Fruit fly (Drosophila melanogaster) whole organism, embryonic: ENCODE measurements around the gene CG43052.

Experiments
- Aef1 ChIP-seq: fragments of 200-800 bp; sonication (Bioruptor generic); IDR thresholded peaks from 3 replicates; pipeline ENCODE4 v1.3.6; 2022; ENCODE audit warnings: missing biosample characterization, missing genetic modification characterization
- B-H1 ChIP-seq: fragments of 200-800 bp; sonication (Bioruptor generic); IDR thresholded peaks from 3 replicates; pipeline ENCODE4 v1.3.6; 2022; ENCODE audit warnings: missing biosample characterization, missing genetic modification characterization
- C15 ChIP-seq: fragments of 200-800 bp; sonication (Bioruptor generic); IDR thresholded peaks from 3 replicates; pipeline ENCODE4 v1.3.6; 2022; ENCODE audit warnings: missing biosample characterization, missing genetic modification characterization
- CG10209 ChIP-seq: fragments of 200-800 bp; sonication (Bioruptor generic); optimal IDR thresholded peaks from 3 replicates; lab custom pipeline; 2017; ENCODE audit warnings: missing biosample characterization, mild to moderate bottlenecking, missing genetic modification characterization, missing genetic modification reagents
- CG11247 ChIP-seq: fragments of 200-800 bp; sonication (Bioruptor generic); IDR thresholded peaks from 2 replicates; pipeline ENCODE4 v1.3.6; 2022; ENCODE audit warnings: missing biosample characterization, missing genetic modification characterization
- CG12391 ChIP-seq: fragments of 200-800 bp; sonication (Bioruptor generic); optimal IDR thresholded peaks from 3 replicates; lab custom pipeline; 2018; ENCODE audit warnings: missing biosample characterization, mild to moderate bottlenecking, missing genetic modification characterization, moderate library complexity
- CG12942 ChIP-seq: fragments of 200-800 bp; sonication (Bioruptor generic); optimal IDR thresholded peaks from 3 replicates; lab custom pipeline; 2016; ENCODE audit warnings: missing biosample characterization, missing genetic modification characterization
- CG13123 ChIP-seq: fragments of 200-800 bp; sonication (Bioruptor generic); optimal IDR thresholded peaks from 2 replicates; lab custom pipeline; 2016; ENCODE audit warnings: missing biosample characterization, missing genetic modification characterization
- CG13287 ChIP-seq: fragments of 200-800 bp; sonication (Bioruptor generic); IDR thresholded peaks from 2 replicates; pipeline ENCODE4 v1.3.6; 2022; ENCODE audit warnings: missing biosample characterization, missing genetic modification characterization; ENCODE audit not compliant: partially characterized antibody
- CG13424 ChIP-seq: fragments of 200-800 bp; sonication (Bioruptor generic); optimal IDR thresholded peaks from 2 replicates; lab custom pipeline; 2019; ENCODE audit warnings: missing biosample characterization, mild to moderate bottlenecking, missing genetic modification characterization, moderate library complexity
- CG18011 ChIP-seq: fragments of 200-800 bp; sonication (Bioruptor generic); optimal IDR thresholded peaks from 2 replicates; lab custom pipeline; 2017; ENCODE audit warnings: missing biosample characterization, missing genetic modification characterization, mild to moderate bottlenecking, moderate library complexity, missing genotype
- CG18476 ChIP-seq: fragments of 200-800 bp; sonication (Bioruptor generic); optimal IDR thresholded peaks from 2 replicates; lab custom pipeline; 2016; ENCODE audit warnings: missing biosample characterization, mild to moderate bottlenecking, missing genetic modification characterization
- CG18764 ChIP-seq: fragments of 200-800 bp; sonication (Bioruptor generic); optimal IDR thresholded peaks from 3 replicates; lab custom pipeline; 2016; ENCODE audit warnings: missing biosample characterization, missing genetic modification characterization
- CG30431 ChIP-seq: fragments of 200-800 bp; sonication (Bioruptor generic); optimal IDR thresholded peaks from 2 replicates; lab custom pipeline; 2017; ENCODE audit warnings: missing biosample characterization, missing genetic modification characterization
- CG31441 ChIP-seq: fragments of 200-800 bp; sonication (Bioruptor generic); IDR thresholded peaks from 2 replicates; pipeline ENCODE4 v1.3.6; 2022; ENCODE audit warnings: missing biosample characterization, missing genetic modification characterization
- CG7745 ChIP-seq: fragments of 200-800 bp; sonication (Bioruptor generic); optimal IDR thresholded peaks from 2 replicates; lab custom pipeline; 2018; ENCODE audit warnings: missing biosample characterization, mild to moderate bottlenecking, missing genetic modification characterization, moderate library complexity
- CG7963 ChIP-seq: fragments of 200-800 bp; sonication (Bioruptor generic); IDR thresholded peaks from 3 replicates; pipeline ENCODE4 v1.3.6; 2022; ENCODE audit warnings: missing biosample characterization, missing genetic modification characterization; ENCODE audit not compliant: partially characterized antibody
- CG8281 ChIP-seq: fragments of 200-800 bp; sonication (Bioruptor generic); optimal IDR thresholded peaks from 2 replicates; lab custom pipeline; 2018; ENCODE audit warnings: missing biosample characterization, mild to moderate bottlenecking, missing genetic modification characterization, moderate library complexity
- CG9817 ChIP-seq: fragments of 200-800 bp; sonication (Bioruptor generic); optimal IDR thresholded peaks from 2 replicates; lab custom pipeline; 2018; ENCODE audit warnings: missing biosample characterization, mild to moderate bottlenecking, missing genetic modification characterization, moderate library complexity
- CoRest ChIP-seq: fragments of 200-800 bp; sonication (Bioruptor generic); optimal IDR thresholded peaks from 3 replicates; lab custom pipeline; 2018; ENCODE audit warnings: missing biosample characterization, mild to moderate bottlenecking, missing genetic modification characterization, moderate library complexity
- D19B ChIP-seq: fragments of 200-800 bp; sonication (Bioruptor generic); optimal IDR thresholded peaks from 2 replicates; lab custom pipeline; 2017; ENCODE audit warnings: missing biosample characterization, mild to moderate bottlenecking, missing genetic modification characterization
- Dip2 ChIP-seq: fragments of 200-800 bp; sonication (Bioruptor generic); IDR thresholded peaks from 2 replicates; pipeline ENCODE4 v1.3.6; 2022; ENCODE audit warnings: missing biosample characterization, missing genetic modification characterization
- Gug ChIP-seq: fragments of 200-800 bp; sonication (Bioruptor generic); IDR thresholded peaks from 4 replicates; pipeline ENCODE4 v1.3.6; 2022; ENCODE audit warnings: missing biosample characterization, missing genetic modification characterization
- Hr51 ChIP-seq, 2 experiments: fragments of 200-800 bp; sonication (Bioruptor generic); optimal IDR thresholded peaks; 2 replicates in 1 of 2; 3 replicates in 1 of 2; lab custom pipeline; 2016 to 2018; ENCODE audit warnings: missing biosample characterization in 2 of 2, missing genetic modification characterization in 2 of 2, mild to moderate bottlenecking in 1 of 2, moderate library complexity in 1 of 2
- Jarid2 ChIP-seq: fragments of 200-800 bp; sonication (Bioruptor generic); optimal IDR thresholded peaks from 3 replicates; lab custom pipeline; 2017; ENCODE audit warnings: mild to moderate bottlenecking, missing biosample characterization, missing genetic modification reagents, missing genetic modification characterization
- MESR4 ChIP-seq: fragments of 200-800 bp; sonication (Bioruptor generic); optimal IDR thresholded peaks from 2 replicates; lab custom pipeline; 2018; ENCODE audit warnings: missing biosample characterization, mild to moderate bottlenecking, missing genetic modification characterization, moderate library complexity
- Meics ChIP-seq: fragments of 200-800 bp; sonication (Bioruptor generic); optimal IDR thresholded peaks from 2 replicates; lab custom pipeline; 2017; ENCODE audit warnings: missing biosample characterization, mild to moderate bottlenecking, missing genetic modification characterization
- Myb ChIP-seq: fragments of 200-800 bp; sonication (Bioruptor generic); optimal IDR thresholded peaks from 2 replicates; lab custom pipeline; 2016; ENCODE audit warnings: missing biosample characterization, missing genetic modification characterization
- PHDP ChIP-seq: fragments of 200-800 bp; sonication (Bioruptor generic); optimal IDR thresholded peaks from 3 replicates; lab custom pipeline; 2018; ENCODE audit warnings: missing biosample characterization, mild to moderate bottlenecking, missing genetic modification characterization, moderate library complexity
- Rfx ChIP-seq: fragments of 200-800 bp; sonication (Bioruptor generic); IDR thresholded peaks from 2 replicates; pipeline ENCODE4 v1.3.6; 2022; ENCODE audit warnings: missing biosample characterization, missing genetic modification characterization
- Xrp1 ChIP-seq: fragments of 200-800 bp; sonication (Bioruptor generic); IDR thresholded peaks from 2 replicates; pipeline ENCODE4 v1.3.6; 2022; ENCODE audit warnings: missing biosample characterization, missing genetic modification characterization
- aop ChIP-seq: fragments of 200-800 bp; sonication (Bioruptor generic); IDR thresholded peaks from 2 replicates; pipeline ENCODE4 v1.3.6; 2022; ENCODE audit warnings: missing biosample characterization, missing genetic modification characterization
- cas ChIP-seq: fragments of 200-800 bp; sonication (Bioruptor generic); IDR thresholded peaks from 2 replicates; pipeline ENCODE4 v1.3.6; 2022; ENCODE audit warnings: missing biosample characterization, missing genetic modification characterization
- chinmo ChIP-seq: fragments of 200-800 bp; sonication (Bioruptor generic); IDR thresholded peaks from 4 replicates; pipeline ENCODE4 v1.3.6; 2022; ENCODE audit warnings: missing biosample characterization, missing genetic modification characterization; ENCODE audit not compliant: partially characterized antibody
- fu2 ChIP-seq: fragments of 200-800 bp; sonication (Bioruptor generic); optimal IDR thresholded peaks from 2 replicates; lab custom pipeline; 2016; ENCODE audit warnings: missing biosample characterization, missing genetic modification characterization
- gfzf ChIP-seq: fragments of 200-800 bp; sonication (Bioruptor generic); optimal IDR thresholded peaks from 2 replicates; lab custom pipeline; 2016; ENCODE audit warnings: missing biosample characterization, mild to moderate bottlenecking, missing genetic modification characterization, moderate library complexity
- gsb-n ChIP-seq: fragments of 200-800 bp; sonication (Bioruptor generic); optimal IDR thresholded peaks from 3 replicates; lab custom pipeline; 2018; ENCODE audit warnings: missing biosample characterization, mild to moderate bottlenecking, missing genetic modification characterization
- her ChIP-seq: fragments of 200-800 bp; sonication (Bioruptor generic); optimal IDR thresholded peaks from 2 replicates; lab custom pipeline; 2016; ENCODE audit warnings: missing biosample characterization, missing genetic modification characterization
- inv ChIP-seq: fragments of 200-800 bp; sonication (Bioruptor generic); IDR thresholded peaks from 2 replicates; pipeline ENCODE4 v1.3.6; 2022; ENCODE audit warnings: missing biosample characterization, missing genetic modification characterization; ENCODE audit not compliant: partially characterized antibody
- pros ChIP-seq: fragments of 200-800 bp; sonication (Bioruptor generic); optimal IDR thresholded peaks from 3 replicates; lab custom pipeline; 2019; ENCODE audit warnings: missing biosample characterization, mild to moderate bottlenecking, missing genetic modification characterization, moderate library complexity
- psq ChIP-seq: fragments of 200-800 bp; sonication (Bioruptor generic); optimal IDR thresholded peaks from 2 replicates; lab custom pipeline; 2017; ENCODE audit warnings: missing biosample characterization, missing genetic modification characterization
- pum ChIP-seq: fragments of 200-800 bp; sonication (Bioruptor generic); optimal IDR thresholded peaks from 2 replicates; lab custom pipeline; 2016; ENCODE audit warnings: missing biosample characterization, missing genetic modification characterization
- scrt ChIP-seq: fragments of 200-800 bp; sonication (Bioruptor generic); optimal IDR thresholded peaks from 2 replicates; lab custom pipeline; 2018; ENCODE audit warnings: missing biosample characterization, mild to moderate bottlenecking, missing genetic modification characterization, moderate library complexity
- shn ChIP-seq: fragments of 200-800 bp; sonication (Bioruptor generic); optimal IDR thresholded peaks from 3 replicates; lab custom pipeline; 2016; ENCODE audit warnings: missing biosample characterization, missing genetic modification characterization
- tx ChIP-seq: fragments of 200-800 bp; sonication (Bioruptor generic); optimal IDR thresholded peaks from 2 replicates; lab custom pipeline; 2016; ENCODE audit warnings: missing biosample characterization, missing genetic modification characterization
- zen2 ChIP-seq: fragments of 200-800 bp; sonication (Bioruptor generic); IDR thresholded peaks from 3 replicates; pipeline ENCODE4 v1.3.6; 2022; ENCODE audit warnings: missing biosample characterization, missing genetic modification characterization; ENCODE audit not compliant: partially characterized antibody

CG43052 gene

dm6 chr2L:14355033-14355851 is 3.4 kb downstream of the CG43052 start, which contains the start of gene Rab14 (continued):
- TF ChIP-seq fu2 (GFP tag; lab: Kevin White, UChicago) (peak; percentile 21), C15 (GFP tag; lab: Robert Waterston, UW) (peak; percentile 66; the same call in 1 of the 3 replicates), cas (GFP tag; lab: Robert Waterston, UW) (0 out of 2 replicates have a peak, but pooled peaks have one; percentile 19), CG9817 (peak; percentile 85), tx (peak; percentile 60), zen2 (GFP tag; lab: Robert Waterston, UW) (no peak; the same call in 2 of the 3 replicates), CG18476 (GFP tag; lab: Kevin White, UChicago) (peak; percentile 61), CG12391 (peak; percentile 88), B-H1 (GFP tag; lab: Robert Waterston, UW) (peak; percentile 68), gsb-n (tag; lab: Kevin White, UChicago) (peak; percentile 63), CG13123 (no peak), Aef1 (GFP tag; lab: Robert Waterston, UW) (peak; percentile 81), chinmo (GFP tag; lab: Robert Waterston, UW) (peak; percentile 85; the same call in 2 of the 4 replicates), pros (GFP tag; lab: Kevin White, UChicago) (peak; percentile 37), pum (GFP tag; lab: Kevin White, UChicago) (peak; percentile 64), CoRest (tag; lab: Kevin White, UChicago) (peak; percentile 84), CG8281 (peak; percentile 46), her (GFP tag; lab: Kevin White, UChicago) (peak; percentile 57), Gug (GFP tag; lab: Robert Waterston, UW) (peak; percentile 76; the same call in 3 of the 4 replicates), CG10209 (GFP tag; lab: Kevin White, UChicago) (peak; percentile 81), Myb (GFP tag; lab: Kevin White, UChicago) (peak; percentile 57), CG31441 (GFP tag; lab: Robert Waterston, UW) (peak; percentile 70), Jarid2 (GFP tag; lab: Kevin White, UChicago) (peak; percentile 19), scrt (GFP tag; lab: Kevin White, UChicago) (peak; percentile 57), Rfx (GFP tag; lab: Robert Waterston, UW) (peak; percentile 90), gfzf (GFP tag; lab: Kevin White, UChicago) (peak; percentile 90), Hr51 (GFP tag; optimal IDR thresholded peaks at IDR 0.05; lab: Kevin White, UChicago) (peak; percentile 68 to 90), CG30431 (GFP tag; lab: Kevin White, UChicago) (peak; percentile 62), CG11247 (peak; percentile 74), shn (GFP tag; lab: Kevin White, UChicago) (peak; percentile 60), MESR4 (peak; percentile 92), Dip2 (GFP tag; lab: Robert Waterston, UW) (no peak), CG18011 (GFP tag; lab: Kevin White, UChicago) (peak; percentile 50), aop (GFP tag; lab: Robert Waterston, UW) (peak; percentile 64), CG18764 (peak; percentile 54), CG13287 (GFP tag; lab: Robert Waterston, UW) (peak; percentile 88), inv (GFP tag; lab: Robert Waterston, UW) (peak; percentile 80), CG7745 (no peak), psq (GFP tag; lab: Kevin White, UChicago) (peak; percentile 22), Xrp1 (GFP tag; lab: Robert Waterston, UW) (peak; percentile 83), CG13424 (tag; lab: Kevin White, UChicago) (peak; percentile 88), Meics (peak; percentile 84), D19B (GFP tag; lab: Kevin White, UChicago) (peak; percentile 89), CG7963 (GFP tag; lab: Robert Waterston, UW) (peak; percentile 78; the same call in 2 of the 3 replicates), CG12942 (GFP tag; lab: Kevin White, UChicago) (peak; percentile 65), PHDP (tag; lab: Kevin White, UChicago) (peak; percentile 89)
